Fruit fly (Drosophila melanogaster) whole organism, prepupa: ENCODE data around the gene lky.

Experiments used
- Blimp-1 ChIP-seq: fragments of 200-800 bp; sonication (Bioruptor generic); optimal IDR thresholded peaks from 3 replicates; lab custom pipeline; 2017; ENCODE audit warnings: missing biosample characterization, missing genetic modification characterization, mild to moderate bottlenecking, moderate library complexity, missing genetic modification reagents
- CG10631 ChIP-seq: fragments of 200-800 bp; sonication (Bioruptor generic); optimal IDR thresholded peaks from 2 replicates; lab custom pipeline; 2016; ENCODE audit warnings: missing biosample characterization, missing genetic modification characterization
- CG11762 ChIP-seq: fragments of 200-800 bp; sonication (Bioruptor generic); optimal IDR thresholded peaks from 3 replicates; lab custom pipeline; 2016; ENCODE audit warnings: missing biosample characterization, missing genetic modification characterization; ENCODE audit not compliant: insufficient read depth
- CG1621 ChIP-seq: fragments of 200-800 bp; sonication (Bioruptor generic); optimal IDR thresholded peaks from 3 replicates; lab custom pipeline; 2018; ENCODE audit warnings: missing biosample characterization, mild to moderate bottlenecking, missing genetic modification characterization
- CG16779 ChIP-seq: fragments of 200-800 bp; sonication (Bioruptor generic); optimal IDR thresholded peaks from 3 replicates; lab custom pipeline; 2017; ENCODE audit warnings: missing biosample characterization, mild to moderate bottlenecking, missing genetic modification characterization
- CG31627 ChIP-seq: fragments of 200-800 bp; sonication (Bioruptor generic); optimal IDR thresholded peaks from 3 replicates; lab custom pipeline; 2016; ENCODE audit warnings: missing biosample characterization, missing genetic modification characterization
- CG32006 ChIP-seq: fragments of 200-800 bp; sonication (Bioruptor generic); optimal IDR thresholded peaks from 3 replicates; lab custom pipeline; 2017; ENCODE audit warnings: missing biosample characterization, mild to moderate bottlenecking, missing genetic modification characterization
- CG34406 ChIP-seq: fragments of 200-800 bp; sonication (Bioruptor generic); optimal IDR thresholded peaks from 3 replicates; lab custom pipeline; 2016; ENCODE audit warnings: missing biosample characterization, missing genetic modification characterization
- CG3919 ChIP-seq: fragments of 200-800 bp; sonication (Bioruptor generic); optimal IDR thresholded peaks from 3 replicates; lab custom pipeline; 2016; ENCODE audit warnings: missing biosample characterization, missing genetic modification characterization
- CG6163 ChIP-seq: fragments of 200-800 bp; sonication (Bioruptor generic); IDR thresholded peaks from 3 replicates; pipeline ENCODE4 v1.3.6; 2022; ENCODE audit warnings: missing biosample characterization, missing genetic modification characterization
- CG6792 ChIP-seq: fragments of 200-800 bp; sonication (Bioruptor generic); optimal IDR thresholded peaks from 3 replicates; lab custom pipeline; 2016; ENCODE audit warnings: missing biosample characterization, missing genetic modification characterization
- CG7368 ChIP-seq: fragments of 200-800 bp; sonication (Bioruptor generic); optimal IDR thresholded peaks from 3 replicates; lab custom pipeline; 2016; ENCODE audit warnings: missing biosample characterization, missing genetic modification characterization
- CG8319 ChIP-seq: fragments of 200-800 bp; sonication (Bioruptor generic); optimal IDR thresholded peaks from 3 replicates; lab custom pipeline; 2016; ENCODE audit warnings: missing biosample characterization, missing genetic modification characterization
- CG8632 ChIP-seq: fragments of 200-800 bp; sonication (Bioruptor generic); optimal IDR thresholded peaks from 3 replicates; lab custom pipeline; 2016; ENCODE audit warnings: missing biosample characterization, missing genetic modification characterization
- CG9139 ChIP-seq: fragments of 200-800 bp; sonication (Bioruptor generic); optimal IDR thresholded peaks from 3 replicates; lab custom pipeline; 2017; ENCODE audit warnings: missing biosample characterization, mild to moderate bottlenecking, missing genetic modification characterization
- Eip75B ChIP-seq: fragments of 200-800 bp; sonication (Bioruptor generic); optimal IDR thresholded peaks from 3 replicates; lab custom pipeline; 2016; ENCODE audit warnings: missing biosample characterization, missing genetic modification characterization
- Eip78C ChIP-seq: fragments of 200-800 bp; sonication (Bioruptor generic); peaks from one replicate; lab custom pipeline; 2016; ENCODE audit warnings: missing biosample characterization, missing genetic modification characterization
- Eip93F ChIP-seq: fragments of 200-800 bp; sonication (Bioruptor generic); optimal IDR thresholded peaks from 2 replicates; lab custom pipeline; 2016; ENCODE audit warnings: missing biosample characterization, mild to moderate bottlenecking, missing genetic modification characterization
- Ets21C ChIP-seq: fragments of 200-800 bp; sonication (Bioruptor generic); optimal IDR thresholded peaks from 3 replicates; lab custom pipeline; 2016; ENCODE audit warnings: missing biosample characterization, missing genetic modification characterization
- Ets96B ChIP-seq: fragments of 200-800 bp; optimal IDR thresholded peaks from 2 replicates; lab custom pipeline; 2019; ENCODE audit warnings: missing biosample characterization, mild to moderate bottlenecking, missing genetic modification characterization, moderate library complexity
- Gug ChIP-seq: fragments of 200-800 bp; sonication (Bioruptor generic); IDR thresholded peaks from 2 replicates; pipeline ENCODE4 v1.3.6; 2022; ENCODE audit warnings: missing biosample characterization, missing genetic modification characterization
- Hr39 ChIP-seq: fragments of 200-800 bp; sonication (Bioruptor generic); optimal IDR thresholded peaks from 2 replicates; lab custom pipeline; 2016; ENCODE audit warnings: missing biosample characterization, missing genetic modification characterization
- Lpt ChIP-seq: fragments of 200-800 bp; sonication (Bioruptor generic); optimal IDR thresholded peaks from 3 replicates; lab custom pipeline; 2016; ENCODE audit warnings: missing biosample characterization, missing genetic modification characterization
- OdsH ChIP-seq: fragments of 200-800 bp; sonication (Bioruptor generic); optimal IDR thresholded peaks from 3 replicates; lab custom pipeline; 2016; ENCODE audit warnings: missing biosample characterization, missing genetic modification characterization
- Smox ChIP-seq: fragments of 200-800 bp; sonication (Bioruptor generic); optimal IDR thresholded peaks from 3 replicates; lab custom pipeline; 2016; ENCODE audit warnings: missing biosample characterization, missing genetic modification characterization
- Sox14 ChIP-seq: fragments of 200-800 bp; sonication (Bioruptor generic); optimal IDR thresholded peaks from 3 replicates; lab custom pipeline; 2016; ENCODE audit warnings: missing biosample characterization, missing genetic modification characterization
- achi ChIP-seq: fragments of 200-800 bp; sonication (Bioruptor generic); optimal IDR thresholded peaks from 3 replicates; lab custom pipeline; 2016; ENCODE audit warnings: missing biosample characterization, missing genetic modification characterization
- acj6 ChIP-seq: fragments of 200-800 bp; sonication (Bioruptor generic); optimal IDR thresholded peaks from 3 replicates; lab custom pipeline; 2016; ENCODE audit warnings: missing biosample characterization, missing genetic modification characterization
- dac ChIP-seq: fragments of 200-800 bp; sonication (Bioruptor generic); optimal IDR thresholded peaks from 2 replicates; lab custom pipeline; 2017; ENCODE audit warnings: missing biosample characterization, mild to moderate bottlenecking, missing genetic modification characterization
- dsx ChIP-seq: fragments of 200-800 bp; optimal IDR thresholded peaks from 3 replicates; lab custom pipeline; 2019; ENCODE audit warnings: missing biosample characterization, mild to moderate bottlenecking, missing genetic modification characterization, moderate library complexity; ENCODE audit not compliant: poor library complexity, severe bottlenecking
- fd59A ChIP-seq: fragments of 200-800 bp; sonication (Bioruptor generic); optimal IDR thresholded peaks from 2 replicates; lab custom pipeline; 2017; ENCODE audit warnings: missing biosample characterization, mild to moderate bottlenecking, missing genetic modification characterization, missing genetic modification reagents
- fd85E ChIP-seq: fragments of 200-800 bp; sonication (Bioruptor generic); optimal IDR thresholded peaks from 3 replicates; lab custom pipeline; 2016; ENCODE audit warnings: missing biosample characterization, missing genetic modification characterization
- lz ChIP-seq: fragments of 200-800 bp; sonication (Bioruptor generic); optimal IDR thresholded peaks from 3 replicates; lab custom pipeline; 2016; ENCODE audit warnings: missing biosample characterization, missing genetic modification characterization
- net ChIP-seq: fragments of 200-800 bp; sonication (Bioruptor generic); optimal IDR thresholded peaks from 3 replicates; lab custom pipeline; 2016; ENCODE audit warnings: missing biosample characterization, missing genetic modification characterization
- salr ChIP-seq, 2 experiments: fragments of 200-800 bp; sonication (Bioruptor generic); optimal IDR thresholded peaks; 3 replicates each; lab custom pipeline; 2016 to 2018; ENCODE audit warnings: missing biosample characterization in 2 of 2, missing genetic modification characterization in 2 of 2, mild to moderate bottlenecking in 1 of 2
- spab ChIP-seq: fragments of 200-800 bp; sonication (Bioruptor generic); optimal IDR thresholded peaks from 2 replicates; lab custom pipeline; 2017; ENCODE audit warnings: missing biosample characterization, mild to moderate bottlenecking, missing genetic modification characterization, missing genetic modification reagents
- svp ChIP-seq: fragments of 200-800 bp; sonication (Bioruptor generic); peaks from one replicate; lab custom pipeline; 2016; ENCODE audit warnings: missing biosample characterization, missing genetic modification characterization

The lky gene

DNA sequence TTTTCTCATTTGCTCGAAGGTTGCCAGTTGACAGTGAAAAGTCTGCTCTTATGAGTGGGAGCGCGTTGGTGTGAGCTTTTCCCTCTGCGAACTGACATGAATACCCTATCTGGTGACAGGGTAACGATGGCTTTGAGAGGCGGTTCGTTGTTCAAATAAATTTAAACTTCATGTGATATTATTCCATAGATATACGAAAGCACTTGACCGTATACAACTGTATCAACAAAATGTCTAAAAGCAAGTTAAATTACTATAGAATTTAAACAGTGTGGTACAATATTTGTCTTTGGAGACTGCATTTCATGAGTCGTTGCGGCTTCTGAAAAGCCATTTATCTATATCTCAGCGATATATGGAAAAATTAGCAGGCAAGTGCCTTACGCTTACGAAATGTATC, 37.7 kb downstream of the lky start (continued):
- TF ChIP-seq Eip93F (GFP tag; lab: Kevin White, UChicago) (no peak), CG1621 (tag; lab: Kevin White, UChicago) (peak; percentile 8), CG8319 (GFP tag; lab: Kevin White, UChicago) (no peak), CG10631 (GFP tag; lab: Kevin White, UChicago) (peak; percentile 53), Hr39 (GFP tag; lab: Kevin White, UChicago) (peak; percentile 63), dac (no peak), CG6163 (GFP tag; lab: Robert Waterston, UW) (peak; percentile 32; the same call in 1 of the 3 replicates), CG9139 (GFP tag; lab: Kevin White, UChicago) (no peak), spab (GFP tag; lab: Kevin White, UChicago) (no peak), CG8632 (GFP tag; lab: Kevin White, UChicago) (peak; percentile 27), CG34406 (GFP tag; lab: Kevin White, UChicago) (peak; percentile 26), CG6792 (peak; percentile 59), acj6 (GFP tag; lab: Kevin White, UChicago) (peak; percentile 45), CG16779 (peak; percentile 19), CG3919 (GFP tag; lab: Kevin White, UChicago) (peak; percentile 22), lz (GFP tag; lab: Kevin White, UChicago) (peak; percentile 44), Gug (GFP tag; lab: Robert Waterston, UW) (no peak), Eip75B (GFP tag; lab: Kevin White, UChicago) (peak; percentile 48), CG11762 (GFP tag; lab: Kevin White, UChicago) (no peak)
- TF ChIP-seq, all 60 proteins: peak for 33

dm6 chrX:19960881-19961347, 41.0 kb downstream of the lky start, which contains the start of gene Nep3:
Gene Nep3 (plus strand): TSS chrX:19961297.
- TF ChIP-seq CG7368 (GFP tag; lab: Kevin White, UChicago) (no peak), Blimp-1 (no peak), CG3919 (GFP tag; lab: Kevin White, UChicago) (no peak), net (GFP tag; lab: Kevin White, UChicago) (no peak), dsx (GFP tag; lab: Kevin White, UChicago) (no peak), achi (GFP tag; lab: Kevin White, UChicago) (no peak), Eip78C (GFP tag; lab: Kevin White, UChicago) (no peak), fd85E (GFP tag; lab: Kevin White, UChicago) (no peak), Sox14 (no peak), Ets96B (tag; lab: Kevin White, UChicago) (no peak)

dm6 chrX:19959353-19959969, 42.4 kb downstream of the lky start, which contains the start of gene CG12655:
Gene CG12655 (minus strand): TSS chrX:19959403.
- TF ChIP-seq CG6163 (GFP tag; lab: Robert Waterston, UW) (no peak), svp (GFP tag; lab: Kevin White, UChicago) (no peak), OdsH (GFP tag; lab: Kevin White, UChicago) (no peak), Eip78C (GFP tag; lab: Kevin White, UChicago) (no peak), Ets21C (no peak), Smox (no peak), CG31627 (GFP tag; lab: Kevin White, UChicago) (no peak), CG32006 (GFP tag; lab: Kevin White, UChicago) (no peak), Lpt (GFP tag; lab: Kevin White, UChicago) (no peak), net (GFP tag; lab: Kevin White, UChicago) (no peak), fd59A (GFP tag; lab: Kevin White, UChicago) (no peak), Eip75B (GFP tag; lab: Kevin White, UChicago) (no peak), salr (GFP tag; optimal IDR thresholded peaks at IDR 0.05; lab: Kevin White, UChicago) (no peak), acj6 (GFP tag; lab: Kevin White, UChicago) (no peak), Blimp-1 (no peak), fd85E (GFP tag; lab: Kevin White, UChicago) (no peak), CG8319 (GFP tag; lab: Kevin White, UChicago) (no peak), Sox14 (no peak), CG6792 (no peak)
